Worm (Caenorhabditis elegans): ENCODE results near the gene F21C10.3.

The F21C10.3 gene

DNA sequence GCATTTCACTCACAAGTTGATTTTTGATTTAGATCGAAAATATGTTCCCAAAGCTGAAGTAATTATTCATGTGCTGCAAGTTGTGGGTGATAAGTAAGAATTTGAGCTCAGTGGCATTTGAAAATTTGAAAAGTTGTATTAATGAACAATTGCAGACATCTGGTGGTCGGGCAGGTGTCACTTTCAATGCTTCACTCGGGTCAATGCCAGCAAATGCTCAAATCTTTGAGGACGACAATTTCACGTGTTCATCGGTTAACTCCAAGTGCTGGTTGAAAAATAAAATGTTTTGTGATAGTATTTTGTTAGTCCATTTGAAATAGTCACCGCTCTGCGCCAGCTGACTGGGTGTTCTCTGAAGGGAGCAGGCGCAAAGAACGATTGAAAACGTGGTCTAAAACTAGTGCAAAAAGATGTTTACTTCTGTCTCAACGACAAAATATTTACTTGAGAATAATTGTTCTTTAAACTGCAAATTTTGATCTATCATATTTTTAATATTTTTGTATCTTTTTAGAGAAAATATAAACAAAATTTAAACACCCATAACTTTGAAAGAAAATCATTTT is 33.7 kb upstream of the F21C10.3 start:
- TF ChIP-seq xbp-1 (tag; optimal IDR thresholded peaks at IDR 0.05): peak; percentile 66
- TF ChIP-seq unc-98 (GFP tag; IDR thresholded peaks at IDR 0.05): no peak
- no peak for TF ChIP-seq fkh-10 (GFP tag; optimal IDR thresholded peaks at IDR 0.05)
- TF ChIP-seq Y116A8C.19 (tag; optimal IDR thresholded peaks at IDR 0.05; ENCODE audit: borderline replicate concordance): no peak
- peak; percentile 95 for TF ChIP-seq unc-130 (tag; optimal IDR thresholded peaks at IDR 0.05)
- TF ChIP-seq ztf-4 (tag; optimal IDR thresholded peaks at IDR 0.05): no peak
- TF ChIP-seq egl-13 (tag; optimal IDR thresholded peaks at IDR 0.05): peak; percentile 29
- TF ChIP-seq swsn-7 (tag; optimal IDR thresholded peaks at IDR 0.05): peak; percentile 62
- peak; percentile 93 for TF ChIP-seq nhr-71 (tag; optimal IDR thresholded peaks at IDR 0.05)
- no peak for TF ChIP-seq fkh-4 (tag; optimal IDR thresholded peaks at IDR 0.05; ENCODE audit: borderline replicate concordance)
- peak; percentile 18 for TF ChIP-seq jun-1 (tag; optimal IDR thresholded peaks at IDR 0.05)
- peak; percentile 47 for TF ChIP-seq pag-3 (tag; optimal IDR thresholded peaks at IDR 0.05; ENCODE audit: borderline replicate concordance, insufficient read depth)
- peak; percentile 56 for TF ChIP-seq skn-1 (tag; optimal IDR thresholded peaks at IDR 0.05)
- peak; percentile 100 for TF ChIP-seq nhr-19 (GFP tag; conservative IDR thresholded peaks at IDR 0.05)
- TF ChIP-seq ceh-90 (tag; optimal IDR thresholded peaks at IDR 0.05): no peak
- peak; percentile 50; the same call in 1 of the 2 replicates for TF ChIP-seq ceh-88 (GFP tag; IDR thresholded peaks at IDR 0.05)
- TF ChIP-seq grh-1 (GFP tag; IDR thresholded peaks at IDR 0.05): peak; percentile 52
- TF ChIP-seq dpl-1 (GFP tag; optimal IDR thresholded peaks at IDR 0.05): peak in 2 of 3 experiments; percentile 17 to 31
- peak; percentile 35 for TF ChIP-seq lin-39 (tag; optimal IDR thresholded peaks at IDR 0.05)
- peak; percentile 56 for TF ChIP-seq fkh-8 (tag; optimal IDR thresholded peaks at IDR 0.05)
- peak; percentile 67 for TF ChIP-seq nhr-47 (tag; optimal IDR thresholded peaks at IDR 0.05)
- peak; percentile 82 for TF ChIP-seq elt-2 (tag; optimal IDR thresholded peaks at IDR 0.05)
- TF ChIP-seq sptf-1 (tag; optimal IDR thresholded peaks at IDR 0.05): no peak
- peak; percentile 28 for TF ChIP-seq pax-3 (tag; optimal IDR thresholded peaks at IDR 0.05)
- TF ChIP-seq nhr-85 (tag): peak; percentile 95
- TF ChIP-seq elt-3 (tag; optimal IDR thresholded peaks at IDR 0.05): peak in 2 of 6 experiments; percentile 40 to 44
- TF ChIP-seq nhr-20 (tag; optimal IDR thresholded peaks at IDR 0.05): peak; percentile 96
- TF ChIP-seq efl-1 (optimal IDR thresholded peaks at IDR 0.05): peak in 1 of 2 experiments; percentile 18
- TF ChIP-seq efl-1 (GFP tag; optimal IDR thresholded peaks at IDR 0.05 in 1 of 2): peak in 1 of 2 experiments; percentile 93
- TF ChIP-seq lir-3 (tag; optimal IDR thresholded peaks at IDR 0.05; ENCODE audit: poor library complexity): peak; percentile 59
- peak; percentile 59 to 64 for TF ChIP-seq lsy-2 (tag; optimal IDR thresholded peaks at IDR 0.05)
- peak; percentile 68 for TF ChIP-seq rnt-1 (tag; optimal IDR thresholded peaks at IDR 0.05)
- TF ChIP-seq snu-23 (GFP tag; optimal IDR thresholded peaks at IDR 0.05): peak; percentile 89
- TF ChIP-seq lin-15B (tag; optimal IDR thresholded peaks at IDR 0.05): no peak
- peak; percentile 33 for TF ChIP-seq sup-37 (GFP tag; optimal IDR thresholded peaks at IDR 0.05)
- TF ChIP-seq irx-1 (tag; optimal IDR thresholded peaks at IDR 0.05): peak; percentile 75
- TF ChIP-seq mdl-1 (tag; optimal IDR thresholded peaks at IDR 0.05): peak in 1 of 2 experiments; percentile 95
- TF ChIP-seq ztf-11 (tag; optimal IDR thresholded peaks at IDR 0.05): peak in 1 of 2 experiments; percentile 10
- TF ChIP-seq lin-35 (GFP tag; optimal IDR thresholded peaks at IDR 0.05): peak; percentile 52 to 83
- TF ChIP-seq lin-14 (GFP tag; optimal IDR thresholded peaks at IDR 0.05): peak; percentile 89
- TF ChIP-seq isw-1 (GFP tag; IDR thresholded peaks at IDR 0.05): no peak
- peak; percentile 11 for TF ChIP-seq mef-2 (tag; optimal IDR thresholded peaks at IDR 0.05)
- no peak for TF ChIP-seq nhr-28 (tag; optimal IDR thresholded peaks at IDR 0.05)
- TF ChIP-seq tbx-2 (tag; optimal IDR thresholded peaks at IDR 0.05): peak; percentile 77
- TF ChIP-seq nhr-90 (tag; optimal IDR thresholded peaks at IDR 0.05; ENCODE audit: poor library complexity): peak; percentile 78
- no peak for TF ChIP-seq unc-62 (GFP tag; optimal IDR thresholded peaks at IDR 0.05)
- peak; percentile 51 for TF ChIP-seq mep-1 (tag; optimal IDR thresholded peaks at IDR 0.05)
- peak; percentile 54 for TF ChIP-seq C16A3.4 (tag; optimal IDR thresholded peaks at IDR 0.05)
- TF ChIP-seq ama-1 (optimal IDR thresholded peaks at IDR 0.05): peak; percentile 26

Data from whole organism, L1 larva.